Fruit fly (Drosophila melanogaster) whole organism, prepupa: ENCODE measurements around the gene CG10140.
A peak's percentile ranks its signal among the peaks of the same experiment; 100 is the strongest.

Source experiments
- Blimp-1 ChIP-seq: fragments of 200-800 bp; sonication (Bioruptor generic); optimal IDR thresholded peaks from 3 replicates; lab custom pipeline; 2017; ENCODE audit warnings: missing biosample characterization, missing genetic modification characterization, mild to moderate bottlenecking, moderate library complexity, missing genetic modification reagents
- CG10669 ChIP-seq: fragments of 200-800 bp; sonication (Bioruptor generic); optimal IDR thresholded peaks from 3 replicates; lab custom pipeline; 2018; ENCODE audit warnings: missing biosample characterization, mild to moderate bottlenecking, missing genetic modification characterization, moderate library complexity
- CG11294 ChIP-seq: fragments of 200-800 bp; sonication (Bioruptor generic); IDR thresholded peaks from 2 replicates; pipeline ENCODE4 v1.3.6; 2022; ENCODE audit warnings: missing biosample characterization, missing genetic modification characterization
- CG11762 ChIP-seq: fragments of 200-800 bp; sonication (Bioruptor generic); optimal IDR thresholded peaks from 3 replicates; lab custom pipeline; 2016; ENCODE audit warnings: missing biosample characterization, missing genetic modification characterization; ENCODE audit not compliant: insufficient read depth
- CG11902 ChIP-seq: fragments of 200-800 bp; sonication (Bioruptor generic); optimal IDR thresholded peaks from 3 replicates; lab custom pipeline; 2016; ENCODE audit warnings: missing biosample characterization, missing genetic modification characterization
- CG15336 ChIP-seq: fragments of 200-800 bp; sonication (Bioruptor generic); IDR thresholded peaks from 2 replicates; pipeline ENCODE4 v1.3.6; 2022; ENCODE audit warnings: missing biosample characterization, missing genetic modification characterization
- CG16779 ChIP-seq: fragments of 200-800 bp; sonication (Bioruptor generic); optimal IDR thresholded peaks from 3 replicates; lab custom pipeline; 2017; ENCODE audit warnings: missing biosample characterization, mild to moderate bottlenecking, missing genetic modification characterization
- CG3032 ChIP-seq: fragments of 200-800 bp; optimal IDR thresholded peaks from 2 replicates; lab custom pipeline; 2019; ENCODE audit warnings: missing biosample characterization, mild to moderate bottlenecking, missing genetic modification characterization, moderate library complexity
- CG31627 ChIP-seq: fragments of 200-800 bp; sonication (Bioruptor generic); optimal IDR thresholded peaks from 3 replicates; lab custom pipeline; 2016; ENCODE audit warnings: missing biosample characterization, missing genetic modification characterization
- CG3919 ChIP-seq: fragments of 200-800 bp; sonication (Bioruptor generic); optimal IDR thresholded peaks from 3 replicates; lab custom pipeline; 2016; ENCODE audit warnings: missing biosample characterization, missing genetic modification characterization
- CG4318 ChIP-seq: fragments of 200-800 bp; sonication (Bioruptor generic); optimal IDR thresholded peaks from 3 replicates; lab custom pipeline; 2017; ENCODE audit warnings: missing biosample characterization, mild to moderate bottlenecking, missing genetic modification characterization
- CG6163 ChIP-seq: fragments of 200-800 bp; sonication (Bioruptor generic); IDR thresholded peaks from 3 replicates; pipeline ENCODE4 v1.3.6; 2022; ENCODE audit warnings: missing biosample characterization, missing genetic modification characterization
- CG6792 ChIP-seq: fragments of 200-800 bp; sonication (Bioruptor generic); optimal IDR thresholded peaks from 3 replicates; lab custom pipeline; 2016; ENCODE audit warnings: missing biosample characterization, missing genetic modification characterization
- CG6854 ChIP-seq: fragments of 200-800 bp; sonication (Bioruptor generic); optimal IDR thresholded peaks from 2 replicates; lab custom pipeline; 2017; ENCODE audit warnings: missing biosample characterization, mild to moderate bottlenecking, missing genetic modification characterization
- CG7368 ChIP-seq: fragments of 200-800 bp; sonication (Bioruptor generic); optimal IDR thresholded peaks from 3 replicates; lab custom pipeline; 2016; ENCODE audit warnings: missing biosample characterization, missing genetic modification characterization
- CG8119 ChIP-seq: fragments of 200-800 bp; sonication (Bioruptor generic); IDR thresholded peaks from 3 replicates; pipeline ENCODE4 v1.3.6; 2022; ENCODE audit warnings: missing biosample characterization, missing genetic modification characterization
- CG8319 ChIP-seq: fragments of 200-800 bp; sonication (Bioruptor generic); optimal IDR thresholded peaks from 3 replicates; lab custom pipeline; 2016; ENCODE audit warnings: missing biosample characterization, missing genetic modification characterization
- CG9139 ChIP-seq: fragments of 200-800 bp; sonication (Bioruptor generic); optimal IDR thresholded peaks from 3 replicates; lab custom pipeline; 2017; ENCODE audit warnings: missing biosample characterization, mild to moderate bottlenecking, missing genetic modification characterization
- Eip75B ChIP-seq: fragments of 200-800 bp; sonication (Bioruptor generic); optimal IDR thresholded peaks from 3 replicates; lab custom pipeline; 2016; ENCODE audit warnings: missing biosample characterization, missing genetic modification characterization
- Eip93F ChIP-seq: fragments of 200-800 bp; sonication (Bioruptor generic); optimal IDR thresholded peaks from 2 replicates; lab custom pipeline; 2016; ENCODE audit warnings: missing biosample characterization, mild to moderate bottlenecking, missing genetic modification characterization
- Ets21C ChIP-seq: fragments of 200-800 bp; sonication (Bioruptor generic); optimal IDR thresholded peaks from 3 replicates; lab custom pipeline; 2016; ENCODE audit warnings: missing biosample characterization, missing genetic modification characterization
- Gug ChIP-seq: fragments of 200-800 bp; sonication (Bioruptor generic); IDR thresholded peaks from 2 replicates; pipeline ENCODE4 v1.3.6; 2022; ENCODE audit warnings: missing biosample characterization, missing genetic modification characterization
- Hr38 ChIP-seq: sonication (Bioruptor generic); optimal IDR thresholded peaks from 2 replicates; lab custom pipeline; 2016; ENCODE audit warnings: missing biosample characterization, missing genetic modification characterization
- Hr39 ChIP-seq: fragments of 200-800 bp; sonication (Bioruptor generic); optimal IDR thresholded peaks from 2 replicates; lab custom pipeline; 2016; ENCODE audit warnings: missing biosample characterization, missing genetic modification characterization
- Hr4 ChIP-seq: fragments of 200-800 bp; sonication (Bioruptor generic); optimal IDR thresholded peaks from 3 replicates; lab custom pipeline; 2016; ENCODE audit warnings: missing biosample characterization, missing genetic modification characterization
- Met ChIP-seq: fragments of 200-800 bp; sonication (Bioruptor generic); optimal IDR thresholded peaks from 3 replicates; lab custom pipeline; 2016; ENCODE audit warnings: missing biosample characterization, missing genetic modification characterization
- OdsH ChIP-seq: fragments of 200-800 bp; sonication (Bioruptor generic); optimal IDR thresholded peaks from 3 replicates; lab custom pipeline; 2016; ENCODE audit warnings: missing biosample characterization, missing genetic modification characterization
- Smox ChIP-seq: fragments of 200-800 bp; sonication (Bioruptor generic); optimal IDR thresholded peaks from 3 replicates; lab custom pipeline; 2016; ENCODE audit warnings: missing biosample characterization, missing genetic modification characterization
- Sox14 ChIP-seq: fragments of 200-800 bp; sonication (Bioruptor generic); optimal IDR thresholded peaks from 3 replicates; lab custom pipeline; 2016; ENCODE audit warnings: missing biosample characterization, missing genetic modification characterization
- Sox15 ChIP-seq: fragments of 200-800 bp; sonication (Bioruptor generic); optimal IDR thresholded peaks from 3 replicates; lab custom pipeline; 2016; ENCODE audit warnings: missing biosample characterization, missing genetic modification characterization
- achi ChIP-seq: fragments of 200-800 bp; sonication (Bioruptor generic); optimal IDR thresholded peaks from 3 replicates; lab custom pipeline; 2016; ENCODE audit warnings: missing biosample characterization, missing genetic modification characterization
- acj6 ChIP-seq: fragments of 200-800 bp; sonication (Bioruptor generic); optimal IDR thresholded peaks from 3 replicates; lab custom pipeline; 2016; ENCODE audit warnings: missing biosample characterization, missing genetic modification characterization
- fd59A ChIP-seq: fragments of 200-800 bp; sonication (Bioruptor generic); optimal IDR thresholded peaks from 2 replicates; lab custom pipeline; 2017; ENCODE audit warnings: missing biosample characterization, mild to moderate bottlenecking, missing genetic modification characterization, missing genetic modification reagents
- net ChIP-seq: fragments of 200-800 bp; sonication (Bioruptor generic); optimal IDR thresholded peaks from 3 replicates; lab custom pipeline; 2016; ENCODE audit warnings: missing biosample characterization, missing genetic modification characterization
- pdm3 ChIP-seq: fragments of 200-800 bp; sonication (Bioruptor generic); optimal IDR thresholded peaks from 3 replicates; lab custom pipeline; 2016; ENCODE audit warnings: missing biosample characterization, missing genetic modification characterization
- ss ChIP-seq, 2 experiments: fragments of 200-800 bp; sonication (Bioruptor generic); optimal IDR thresholded peaks; 2 replicates in 1 of 2; 3 replicates in 1 of 2; lab custom pipeline; 2017 to 2018; ENCODE audit warnings: mild to moderate bottlenecking in 2 of 2, missing biosample characterization in 2 of 2, missing genetic modification characterization in 2 of 2, moderate library complexity in 1 of 2

Gene CG10140

DNA sequence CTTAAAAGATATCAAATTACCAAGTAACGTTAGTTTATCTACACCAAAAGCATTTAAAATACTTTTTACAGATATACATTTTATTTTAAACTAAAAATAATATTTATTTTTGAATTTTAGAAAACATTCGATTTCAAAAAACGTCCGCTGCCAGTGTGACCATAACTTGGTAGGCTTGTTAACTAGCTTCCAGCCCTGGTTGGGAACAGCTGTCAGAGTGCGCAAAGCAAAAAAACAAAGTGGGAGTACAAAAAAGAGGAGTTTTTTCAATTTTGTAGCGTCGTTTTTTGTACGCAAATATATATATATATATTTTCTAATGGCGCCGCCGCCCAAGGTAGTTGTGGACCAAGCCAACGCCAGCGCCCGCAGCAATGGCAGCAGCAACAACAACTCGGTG, 2.1 kb upstream of the CG10140 start, which contains the start of gene cmb (continued):
- TF ChIP-seq CG4318 (GFP tag; lab: Kevin White, UChicago) (no peak), Met (GFP tag; lab: Kevin White, UChicago) (no peak), Eip75B (GFP tag; lab: Kevin White, UChicago) (peak; percentile 56), Hr4 (GFP tag; lab: Kevin White, UChicago) (peak; percentile 74), Hr38 (no peak), CG3919 (GFP tag; lab: Kevin White, UChicago) (peak; percentile 64), fd59A (GFP tag; lab: Kevin White, UChicago) (peak; percentile 66), CG8319 (GFP tag; lab: Kevin White, UChicago) (no peak), CG3032 (peak; percentile 88), CG6792 (peak; percentile 49), pdm3 (peak; percentile 68), Sox15 (GFP tag; lab: Kevin White, UChicago) (no peak), Ets21C (GFP tag; lab: Kevin White, UChicago) (no peak), CG7368 (GFP tag; lab: Kevin White, UChicago) (peak; percentile 34), CG6854 (GFP tag; lab: Kevin White, UChicago) (peak; percentile 80), CG11902 (GFP tag; lab: Kevin White, UChicago) (no peak), net (GFP tag; lab: Kevin White, UChicago) (peak; percentile 88), CG11294 (GFP tag; lab: Robert Waterston, UW) (peak; percentile 23; the same call in 1 of the 2 replicates)
- TF ChIP-seq, all 60 proteins: peak for 46

dm6 chr3L:13437654-13438053, 2.6 kb downstream of the CG10140 start, which contains the start of gene CG10725:
TSS of gene CG10725 (plus strand) at chr3L:13437954.
- TF ChIP-seq Gug = no peak
- TF ChIP-seq CG16779 (tag; lab: Kevin White, UChicago) = no peak
- no peak for TF ChIP-seq Smox (GFP tag; lab: Kevin White, UChicago)
- no peak for TF ChIP-seq Blimp-1 (GFP tag; lab: Kevin White, UChicago)
- TF ChIP-seq Ets21C (GFP tag; lab: Kevin White, UChicago) = no peak
- no peak for TF ChIP-seq CG11762 (GFP tag; lab: Kevin White, UChicago)
- TF ChIP-seq OdsH (GFP tag; lab: Kevin White, UChicago) = no peak
- TF ChIP-seq achi (GFP tag; lab: Kevin White, UChicago) = no peak
- no peak for TF ChIP-seq CG6163
- no peak for TF ChIP-seq Eip75B (GFP tag; lab: Kevin White, UChicago)
- no peak for TF ChIP-seq CG8319 (GFP tag; lab: Kevin White, UChicago)
- TF ChIP-seq CG9139 (GFP tag; lab: Kevin White, UChicago) = no peak
- no peak for TF ChIP-seq ss (GFP tag; optimal IDR thresholded peaks at IDR 0.05; lab: Kevin White, UChicago)
- TF ChIP-seq acj6 (GFP tag; lab: Kevin White, UChicago) = no peak
- no peak for TF ChIP-seq CG31627 (GFP tag; lab: Kevin White, UChicago)
- no peak for TF ChIP-seq fd59A (GFP tag; lab: Kevin White, UChicago)
- TF ChIP-seq Eip93F (GFP tag; lab: Kevin White, UChicago) = no peak
- no peak for TF ChIP-seq Hr39 (GFP tag; lab: Kevin White, UChicago)
- no peak for TF ChIP-seq CG15336 (GFP tag; lab: Robert Waterston, UW)
- no peak for TF ChIP-seq Sox14

DNA sequence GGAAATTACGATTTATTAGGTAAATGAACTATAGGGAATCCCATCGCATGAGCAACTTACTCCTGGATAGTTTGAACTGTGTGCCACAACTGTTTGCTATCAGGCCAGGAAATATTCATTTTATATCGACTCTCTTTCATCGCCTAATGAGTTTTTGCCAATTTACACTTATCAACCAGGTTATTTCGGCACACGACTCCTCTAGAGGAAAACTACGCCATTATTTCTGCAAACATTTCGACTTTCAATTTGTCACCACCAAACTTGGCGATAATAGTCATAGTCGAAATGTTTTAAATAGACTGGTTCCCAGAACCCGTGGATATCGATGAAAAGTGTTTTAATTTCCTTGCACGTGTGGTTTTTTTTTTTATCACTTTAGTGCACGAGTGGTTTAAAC, 3.2 kb downstream of the CG10140 start, which contains the start of gene CG10154:
CG10154 (minus strand) TSS at position 101 of the 400 bp plus-strand sequence.
- TF ChIP-seq fd59A (GFP tag; lab: Kevin White, UChicago) = no peak
- no peak for TF ChIP-seq CG8119 (GFP tag; lab: Robert Waterston, UW)
- no peak for TF ChIP-seq Ets21C (GFP tag; lab: Kevin White, UChicago)
- no peak for TF ChIP-seq CG10669 (GFP tag; lab: Kevin White, UChicago)
- no peak for TF ChIP-seq Blimp-1 (GFP tag; lab: Kevin White, UChicago)
